Worm (Caenorhabditis elegans) whole organism, L3 larva: Measurements from ENCODE around the gene sri-30.

Source experiments
- R02D3.7 ChIP-seq: fragments of 150-350 bp; optimal IDR thresholded peaks from 2 replicates; lab custom pipeline; 2014; ENCODE audit warnings: missing biosample characterization, missing genetic modification characterization
- ZK546.5 ChIP-seq: sonication (generic microtip); optimal IDR thresholded peaks from 2 replicates; lab custom pipeline; 2017; ENCODE audit warnings: missing biosample characterization, missing genetic modification characterization
- aly-2 ChIP-seq: fragments of 150-350 bp; optimal IDR thresholded peaks from 2 replicates; lab custom pipeline; 2014; ENCODE audit warnings: missing biosample characterization, missing genetic modification characterization
- ama-1 ChIP-seq: fragments of 150-350 bp; optimal IDR thresholded peaks from 2 replicates; lab custom pipeline; 2018
- ceh-28 ChIP-seq: fragments of 150-350 bp; optimal IDR thresholded peaks from 2 replicates; lab custom pipeline; 2014; ENCODE audit warnings: missing biosample characterization, missing genetic modification reagents, missing genetic modification characterization
- ceh-9 ChIP-seq: sonication (generic microtip); optimal IDR thresholded peaks from 2 replicates; lab custom pipeline; 2018; ENCODE audit warnings: missing biosample characterization, missing genetic modification characterization
- egl-27 ChIP-seq: sonication (generic microtip); optimal IDR thresholded peaks from 4 replicates; lab custom pipeline; 2017; ENCODE audit warnings: missing biosample characterization, missing genetic modification reagents, missing genetic modification characterization
- egl-5 ChIP-seq: fragments of 150-350 bp; optimal IDR thresholded peaks from 2 replicates; lab custom pipeline; 2017; ENCODE audit warnings: missing biosample characterization, missing genetic modification reagents, missing genetic modification characterization, inconsistent platforms
- elt-3 ChIP-seq, 3 experiments: fragments of 150-350 bp in 1 of 3; sonication (generic microtip) in 2 of 3; optimal IDR thresholded peaks; 2 replicates in 2 of 3; 4 replicates in 1 of 3; lab custom pipeline; 2014 to 2017; ENCODE audit warnings: missing biosample characterization in 3 of 3, missing genetic modification characterization in 3 of 3
- eor-1 ChIP-seq, 2 experiments: fragments of 150-350 bp; optimal IDR thresholded peaks; 2 replicates each; lab custom pipeline; 2014 to 2018; ENCODE audit warnings: missing biosample characterization in 2 of 2, missing genetic modification characterization in 2 of 2
- fkh-10 ChIP-seq: sonication (generic microtip); optimal IDR thresholded peaks from 2 replicates; lab custom pipeline; 2017; ENCODE audit warnings: missing biosample characterization, missing genetic modification reagents, missing genetic modification characterization
- fos-1 ChIP-seq: fragments of 150-350 bp; optimal IDR thresholded peaks from 2 replicates; lab custom pipeline; 2014; ENCODE audit warnings: missing biosample characterization, missing genetic modification characterization
- jun-1 ChIP-seq: fragments of 150-350 bp; optimal IDR thresholded peaks from 2 replicates; lab custom pipeline; 2014; ENCODE audit warnings: missing biosample characterization, missing genetic modification reagents, missing genetic modification characterization
- lsy-12 ChIP-seq: sonication (generic microtip); optimal IDR thresholded peaks from 2 replicates; lab custom pipeline; 2016; ENCODE audit warnings: mild to moderate bottlenecking, missing genetic modification characterization, missing compliant biosample characterization
- mml-1 ChIP-seq: fragments of 150-350 bp; sonication (generic microtip); optimal IDR thresholded peaks from 3 replicates; lab custom pipeline; 2014; ENCODE audit warnings: missing biosample characterization, missing genetic modification characterization
- nhr-23 ChIP-seq: fragments of 150-350 bp; optimal IDR thresholded peaks from 2 replicates; lab custom pipeline; 2014; ENCODE audit warnings: missing biosample characterization, missing genetic modification reagents, missing genetic modification characterization
- nhr-76 ChIP-seq: fragments of 150-350 bp; sonication (generic microtip); optimal IDR thresholded peaks from 5 replicates; lab custom pipeline; 2014; ENCODE audit warnings: missing biosample characterization, missing genetic modification characterization
- nhr-77 ChIP-seq: fragments of 150-350 bp; optimal IDR thresholded peaks from 2 replicates; lab custom pipeline; 2014; ENCODE audit warnings: missing biosample characterization, missing genetic modification characterization
- pha-4 ChIP-seq: fragments of 150-350 bp; optimal IDR thresholded peaks from 2 replicates; lab custom pipeline; 2014; ENCODE audit warnings: missing biosample characterization, missing genetic modification reagents, missing genetic modification characterization
- snpc-4 ChIP-seq: fragments of 150-350 bp; optimal IDR thresholded peaks from 2 replicates; lab custom pipeline; 2014; ENCODE audit warnings: missing biosample characterization, missing genetic modification characterization
- tbx-2 ChIP-seq: sonication (generic microtip); optimal IDR thresholded peaks from 2 replicates; lab custom pipeline; 2016; ENCODE audit warnings: mild to moderate bottlenecking, missing genetic modification characterization, missing compliant biosample characterization
- unc-39 ChIP-seq: sonication (generic microtip); optimal IDR thresholded peaks from 4 replicates; lab custom pipeline; 2017; ENCODE audit warnings: missing biosample characterization, missing genetic modification characterization
- unc-62 ChIP-seq: fragments of 150-350 bp; sonication (generic microtip); optimal IDR thresholded peaks from 4 replicates; lab custom pipeline; 2014; ENCODE audit warnings: missing biosample characterization, missing genetic modification reagents, missing genetic modification characterization
- zag-1 ChIP-seq: fragments of 150-350 bp; optimal IDR thresholded peaks from 2 replicates; lab custom pipeline; 2014; ENCODE audit warnings: missing biosample characterization, missing genetic modification characterization

sri-30 gene

ce11 chrII:3063984-3064383 lies 18.0 kb downstream of the sri-30 start:
- TF ChIP-seq R02D3.7 (tag; lab: Kevin White, UChicago) (no peak), ceh-28 (tag; lab: Kevin White, UChicago) (peak; percentile 96)

ce11 chrII:3064631-3065030 lies 18.7 kb downstream of the sri-30 start:
- TF ChIP-seq ceh-28 (tag; lab: Kevin White, UChicago) (peak; percentile 97), egl-27 (tag; lab: Kevin White, UChicago) (no peak), unc-62 (GFP tag; lab: Kevin White, UChicago) (no peak)
- TF ChIP-seq, all 47 proteins: peak for 1

ce11 chrII:3065086-3065485 lies 19.1 kb downstream of the sri-30 start:
- TF ChIP-seq fkh-10 (GFP tag; lab: Kevin White, UChicago) (no peak), fos-1 (tag; lab: Kevin White, UChicago) (no peak), elt-3 (tag; optimal IDR thresholded peaks at IDR 0.05; lab: Kevin White, UChicago) (no peak), ZK546.5 (tag; lab: Kevin White, UChicago) (no peak), nhr-77 (tag; lab: Kevin White, UChicago) (no peak), lsy-12 (no peak), nhr-23 (tag; lab: Kevin White, UChicago) (no peak), pha-4 (no peak), zag-1 (tag; lab: Kevin White, UChicago) (no peak), ceh-9 (tag; lab: Kevin White, UChicago) (no peak), nhr-76 (tag; lab: Kevin White, UChicago) (no peak), eor-1 (tag; optimal IDR thresholded peaks at IDR 0.05; lab: Kevin White, UChicago) (no peak)

- no peak for TF ChIP-seq aly-2 (tag; lab: Kevin White, UChicago)
- peak; percentile 78 for TF ChIP-seq ceh-28 (tag; lab: Kevin White, UChicago)
Measured at ce11 chrII:3066401-3066800, 20.4 kb downstream of the sri-30 start.

ce11 chrII:3067447-3067846 lies 21.5 kb downstream of the sri-30 start:
- peak; percentile 95 for TF ChIP-seq ceh-28 (tag; lab: Kevin White, UChicago)
- TF ChIP-seq tbx-2 (tag; lab: Kevin White, UChicago), result no peak
- no peak for TF ChIP-seq snpc-4 (tag; lab: Kevin White, UChicago)

- TF ChIP-seq mml-1 (tag; lab: Kevin White, UChicago), result no peak
- no peak for TF ChIP-seq pha-4
- TF ChIP-seq ceh-9 (tag; lab: Kevin White, UChicago), result no peak
- TF ChIP-seq egl-27 (tag; lab: Kevin White, UChicago), result no peak
- TF ChIP-seq jun-1 (tag; lab: Kevin White, UChicago), result no peak
- no peak for TF ChIP-seq lsy-12
- no peak for TF ChIP-seq tbx-2 (tag; lab: Kevin White, UChicago)
- TF ChIP-seq unc-39 (tag; lab: Kevin White, UChicago), result no peak
- TF ChIP-seq ama-1 (lab: Kevin White, UChicago), result no peak
- TF ChIP-seq eor-1 (tag; optimal IDR thresholded peaks at IDR 0.05; lab: Kevin White, UChicago), result no peak
- no peak for TF ChIP-seq fos-1 (tag; lab: Kevin White, UChicago)
- TF ChIP-seq egl-5 (tag; lab: Kevin White, UChicago), result no peak
Measured at ce11 chrII:3067896-3068295, 21.9 kb downstream of the sri-30 start.

ce11 chrII:3068646-3069045 lies 22.7 kb downstream of the sri-30 start:
- TF ChIP-seq snpc-4 (tag; lab: Kevin White, UChicago) (no peak), ceh-28 (tag; lab: Kevin White, UChicago) (peak; percentile 74), nhr-76 (tag; lab: Kevin White, UChicago) (no peak)

- TF ChIP-seq nhr-77 (tag; lab: Kevin White, UChicago), result no peak
- no peak for TF ChIP-seq eor-1 (tag; optimal IDR thresholded peaks at IDR 0.05; lab: Kevin White, UChicago)
- TF ChIP-seq ceh-28 (tag; lab: Kevin White, UChicago), result peak; percentile 97
Measured at ce11 chrII:3070182-3070581, 24.2 kb downstream of the sri-30 start.
